Fruit fly (Drosophila melanogaster): Measurements from ENCODE around the gene Dnaaf5.

Dnaaf5 gene

DNA sequence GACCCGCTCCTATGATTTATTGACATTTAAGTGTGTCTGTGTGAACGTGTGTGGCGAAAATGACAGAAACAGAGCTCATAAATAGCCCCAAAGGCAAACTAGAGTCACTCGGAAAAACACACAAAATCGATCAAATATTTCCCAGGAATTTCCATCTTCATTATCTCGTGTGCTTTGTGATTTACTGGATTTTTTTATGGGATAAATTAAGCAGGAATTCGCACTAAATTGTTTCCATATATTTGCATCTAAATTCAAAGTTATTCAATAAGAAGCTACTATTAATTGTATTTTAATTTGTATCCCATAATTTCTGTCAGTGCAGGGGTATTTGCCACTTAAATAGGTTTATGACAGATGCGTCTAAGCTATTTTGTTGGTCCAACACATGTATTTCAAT lies 28.9 kb downstream of the Dnaaf5 start (continued):
- no peak for TF ChIP-seq CG31224 (GFP tag; IDR thresholded peaks at IDR 0.05)
- no peak for TF ChIP-seq CG30020 (tag; optimal IDR thresholded peaks at IDR 0.05)
- TF ChIP-seq CG18011 (GFP tag; optimal IDR thresholded peaks at IDR 0.05) = no peak
- TF ChIP-seq Hr78 (GFP tag; optimal IDR thresholded peaks at IDR 0.05) = no peak
- TF ChIP-seq fd96Cb (tag; optimal IDR thresholded peaks at IDR 0.05) = peak; percentile 19
- no peak for TF ChIP-seq ERR (GFP tag; optimal IDR thresholded peaks at IDR 0.05)
- TF ChIP-seq maf-S (GFP tag; optimal IDR thresholded peaks at IDR 0.05) = no peak
- TF ChIP-seq CG8944 (GFP tag; optimal IDR thresholded peaks at IDR 0.05) = no peak
- peak in 1 of 2 experiments; percentile 55 for TF ChIP-seq bsh (GFP tag; optimal IDR thresholded peaks at IDR 0.05)
- no peak for TF ChIP-seq emc (GFP tag; optimal IDR thresholded peaks at IDR 0.05)
- peak; percentile 28 for TF ChIP-seq CG4328 (GFP tag; optimal IDR thresholded peaks at IDR 0.05)
- TF ChIP-seq CG10267 (tag; optimal IDR thresholded peaks at IDR 0.05) = peak; percentile 2
- TF ChIP-seq sug (tag; optimal IDR thresholded peaks at IDR 0.05) = no peak
- TF ChIP-seq CG10209 (GFP tag; optimal IDR thresholded peaks at IDR 0.05) = no peak
- no peak for TF ChIP-seq Stat92E (GFP tag; optimal IDR thresholded peaks at IDR 0.05)
- peak; percentile 40 for TF ChIP-seq Sox102F (GFP tag; optimal IDR thresholded peaks at IDR 0.05)
- TF ChIP-seq CG15479 (GFP tag; optimal IDR thresholded peaks at IDR 0.05) = no peak
- no peak for TF ChIP-seq CG13287 (GFP tag; IDR thresholded peaks at IDR 0.05; ENCODE audit: partially characterized antibody)
- TF ChIP-seq CG4360 (GFP tag; IDR thresholded peaks at IDR 0.05) = no peak
- peak; percentile 47 for TF ChIP-seq dmrt99B (tag; optimal IDR thresholded peaks at IDR 0.05)
- TF ChIP-seq CG18262 (tag; optimal IDR thresholded peaks at IDR 0.05) = peak; percentile 43
- TF ChIP-seq CG33557 (GFP tag; optimal IDR thresholded peaks at IDR 0.05) = no peak
- TF ChIP-seq da (GFP tag; optimal IDR thresholded peaks at IDR 0.05) = no peak
- no peak for TF ChIP-seq pros (GFP tag; optimal IDR thresholded peaks at IDR 0.05)
- no peak for TF ChIP-seq Hand (GFP tag; optimal IDR thresholded peaks at IDR 0.05)
- no peak for TF ChIP-seq Bteb2 (GFP tag; optimal IDR thresholded peaks at IDR 0.05)
- no peak for TF ChIP-seq B-H2 (GFP tag; optimal IDR thresholded peaks at IDR 0.05)
- TF ChIP-seq grau (tag; optimal IDR thresholded peaks at IDR 0.05) = peak; percentile 31
- TF ChIP-seq Tbp (GFP tag; optimal IDR thresholded peaks at IDR 0.05) = no peak
- no peak for TF ChIP-seq D19B (GFP tag; optimal IDR thresholded peaks at IDR 0.05)
- no peak for TF ChIP-seq sisA (GFP tag; IDR thresholded peaks at IDR 0.05)

DNA sequence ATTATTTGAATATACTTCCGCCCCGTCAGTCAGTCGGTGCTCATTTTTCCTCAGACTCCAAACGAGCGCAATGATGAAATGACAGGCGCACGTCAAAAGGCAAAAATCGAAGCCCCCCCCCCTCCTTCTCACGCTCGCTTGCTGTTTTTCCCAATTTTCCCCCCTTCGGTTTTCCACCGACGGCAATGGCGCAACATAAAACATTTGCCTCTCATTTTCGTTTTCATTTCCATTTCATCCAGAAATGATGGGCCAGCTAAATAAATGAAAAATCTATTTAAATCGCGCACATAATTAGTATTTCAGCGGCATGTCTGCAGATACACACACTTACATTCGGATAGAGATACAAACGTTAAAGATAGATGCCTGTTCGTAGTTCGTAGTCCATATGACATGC lies 30.1 kb downstream of the Dnaaf5 start:
- TF ChIP-seq sc (optimal IDR thresholded peaks at IDR 0.05) (no peak), sc (GFP tag; optimal IDR thresholded peaks at IDR 0.05) (no peak), crol (GFP tag; IDR thresholded peaks at IDR 0.05) (peak; percentile 77), CG4328 (GFP tag; optimal IDR thresholded peaks at IDR 0.05) (peak; percentile 56), CG10543 (GFP tag; optimal IDR thresholded peaks at IDR 0.05) (peak; percentile 25), abd-A (tag; optimal IDR thresholded peaks at IDR 0.05) (peak; percentile 40), MESR4 (GFP tag; optimal IDR thresholded peaks at IDR 0.05) (no peak), Med (GFP tag) (peak; percentile 21), Pdp1 (GFP tag; optimal IDR thresholded peaks at IDR 0.05) (peak in 1 of 2 experiments; percentile 34), corto (GFP tag; optimal IDR thresholded peaks at IDR 0.05) (no peak), CG1529 (GFP tag; optimal IDR thresholded peaks at IDR 0.05) (no peak), chm (GFP tag; IDR thresholded peaks at IDR 0.05) (0 out of 2 replicates have a peak, but pooled peaks have one; percentile 13), CG7271 (tag; optimal IDR thresholded peaks at IDR 0.05) (no peak), CG12769 (tag; optimal IDR thresholded peaks at IDR 0.05) (peak; percentile 91), mam (GFP tag; optimal IDR thresholded peaks at IDR 0.05) (no peak)
